Worm (Caenorhabditis elegans): Measurements from ENCODE around the gene F22B7.1.

F22B7.1 gene

ce11 chrIII:8685590-8686240 lies 20.6 kb downstream of the F22B7.1 start:
- TF ChIP-seq irx-1 (tag; optimal IDR thresholded peaks at IDR 0.05): no peak
- no peak for TF ChIP-seq sptf-1 (tag; optimal IDR thresholded peaks at IDR 0.05)
- no peak for TF ChIP-seq lsy-2 (tag; optimal IDR thresholded peaks at IDR 0.05)
- no peak for TF ChIP-seq ets-5 (GFP tag; IDR thresholded peaks at IDR 0.05)
- TF ChIP-seq ceh-90 (tag; optimal IDR thresholded peaks at IDR 0.05): no peak
- TF ChIP-seq efl-3 (GFP tag; optimal IDR thresholded peaks at IDR 0.05): no peak
- TF ChIP-seq unc-98 (GFP tag; IDR thresholded peaks at IDR 0.05): no peak
- no peak for TF ChIP-seq dsc-1 (tag; optimal IDR thresholded peaks at IDR 0.05)

- no peak for TF ChIP-seq hlh-4 (tag; optimal IDR thresholded peaks at IDR 0.05)
- peak; percentile 49 for TF ChIP-seq nhr-85 (tag)
- peak in 1 of 3 experiments; percentile 19 for TF ChIP-seq dpl-1 (GFP tag; optimal IDR thresholded peaks at IDR 0.05)
- no peak for TF ChIP-seq unc-62 (GFP tag; optimal IDR thresholded peaks at IDR 0.05)
- no peak for TF ChIP-seq sup-37 (GFP tag; optimal IDR thresholded peaks at IDR 0.05)
- TF ChIP-seq nhr-20 (tag; optimal IDR thresholded peaks at IDR 0.05): peak; percentile 54
- no peak for TF ChIP-seq lsy-2 (tag; optimal IDR thresholded peaks at IDR 0.05)
- peak; percentile 31 for TF ChIP-seq blmp-1 (tag; optimal IDR thresholded peaks at IDR 0.05)
- no peak for TF ChIP-seq pqm-1 (tag; optimal IDR thresholded peaks at IDR 0.05)
- peak; percentile 38 for TF ChIP-seq nhr-71 (tag; optimal IDR thresholded peaks at IDR 0.05)
- no peak for TF ChIP-seq xbp-1 (tag; optimal IDR thresholded peaks at IDR 0.05)
- TF ChIP-seq mdl-1 (tag; optimal IDR thresholded peaks at IDR 0.05): peak in 1 of 2 experiments; percentile 1
- TF ChIP-seq efl-1 (optimal IDR thresholded peaks at IDR 0.05): no peak
- TF ChIP-seq efl-1 (GFP tag; optimal IDR thresholded peaks at IDR 0.05 in 1 of 2): peak in 1 of 2 experiments; percentile 53
- TF ChIP-seq mep-1 (tag; optimal IDR thresholded peaks at IDR 0.05): peak; percentile 4
- no peak for TF ChIP-seq nhr-19 (GFP tag; conservative IDR thresholded peaks at IDR 0.05)
- no peak for TF ChIP-seq nhr-47 (tag; optimal IDR thresholded peaks at IDR 0.05)
- TF ChIP-seq elt-3 (tag; optimal IDR thresholded peaks at IDR 0.05): peak in 1 of 6 experiments; percentile 66
- peak; percentile 34 for TF ChIP-seq snu-23 (GFP tag; optimal IDR thresholded peaks at IDR 0.05)
- no peak for TF ChIP-seq zag-1 (tag; optimal IDR thresholded peaks at IDR 0.05)
- TF ChIP-seq C04F5.9 (tag; optimal IDR thresholded peaks at IDR 0.05): no peak
- no peak for TF ChIP-seq pag-3 (tag; optimal IDR thresholded peaks at IDR 0.05; ENCODE audit: borderline replicate concordance, insufficient read depth)
- TF ChIP-seq lin-35 (GFP tag; optimal IDR thresholded peaks at IDR 0.05): peak in 1 of 2 experiments; percentile 28
- no peak for TF ChIP-seq vab-15 (tag; optimal IDR thresholded peaks at IDR 0.05)
- TF ChIP-seq lin-14 (GFP tag; optimal IDR thresholded peaks at IDR 0.05): peak; percentile 81
- TF ChIP-seq grh-1 (GFP tag; IDR thresholded peaks at IDR 0.05): no peak
- no peak for TF ChIP-seq nhr-237 (tag; optimal IDR thresholded peaks at IDR 0.05)
- TF ChIP-seq nhr-11 (tag; optimal IDR thresholded peaks at IDR 0.05): no peak
- TF ChIP-seq alr-1 (tag; optimal IDR thresholded peaks at IDR 0.05; ENCODE audit: borderline replicate concordance): no peak
- no peak for TF ChIP-seq ceh-82 (tag; optimal IDR thresholded peaks at IDR 0.05)
Observed at ce11 chrIII:8688438-8688946, 23.4 kb downstream of the F22B7.1 start, which contains the start of gene hadb-1. TSS of gene hadb-1 (minus strand) at chrIII:8688488.

ce11 chrIII:8689143-8689542 lies 24.0 kb downstream of the F22B7.1 start:
- no peak for TF ChIP-seq snpc-4 (tag; optimal IDR thresholded peaks at IDR 0.05)

ce11 chrIII:8689655-8690054 lies 24.5 kb downstream of the F22B7.1 start, which contains the start of gene B0303.4:
TSS of gene B0303.4 (plus strand) at chrIII:8689850.
- TF ChIP-seq ceh-63 (GFP tag; optimal IDR thresholded peaks at IDR 0.05) (no peak), zip-4 (GFP tag; optimal IDR thresholded peaks at IDR 0.05) (no peak), sox-4 (tag; optimal IDR thresholded peaks at IDR 0.05) (no peak), unc-98 (GFP tag; IDR thresholded peaks at IDR 0.05) (no peak), nhr-237 (tag; optimal IDR thresholded peaks at IDR 0.05) (no peak), sup-37 (GFP tag; optimal IDR thresholded peaks at IDR 0.05) (no peak), lin-15B (tag; optimal IDR thresholded peaks at IDR 0.05) (peak; percentile 38), ceh-88 (GFP tag; IDR thresholded peaks at IDR 0.05) (no peak), lin-14 (GFP tag; optimal IDR thresholded peaks at IDR 0.05) (peak; percentile 89), egl-13 (tag; optimal IDR thresholded peaks at IDR 0.05) (no peak), fkh-4 (tag; optimal IDR thresholded peaks at IDR 0.05; ENCODE audit: borderline replicate concordance) (no peak), lsy-2 (tag; optimal IDR thresholded peaks at IDR 0.05) (peak; percentile 76), ama-1 (optimal IDR thresholded peaks at IDR 0.05) (no peak), grh-1 (GFP tag; IDR thresholded peaks at IDR 0.05) (no peak), aly-2 (tag; optimal IDR thresholded peaks at IDR 0.05) (no peak), lir-3 (tag; optimal IDR thresholded peaks at IDR 0.05; ENCODE audit: poor library complexity) (peak; percentile 38)

Data from whole organism, L1 larva.